Worm (Caenorhabditis elegans) whole organism, young adult: ENCODE data around the gene dss-1.

Experiments used
- B0261.1 ChIP-seq: sonication (generic microtip); optimal IDR thresholded peaks from 2 replicates; lab custom pipeline; 2016; ENCODE audit warnings: mild to moderate bottlenecking, missing genetic modification characterization, moderate library complexity, missing compliant biosample characterization
- D2030.7 ChIP-seq: fragments of 200-800 bp; sonication (Bioruptor generic); IDR thresholded peaks from 2 replicates; pipeline ENCODE4 v1.3.6; 2022; ENCODE audit warnings: missing genetic modification reagents, missing genetic modification characterization, missing compliant biosample characterization
- F37B4.10 ChIP-seq: fragments of 200-800 bp; sonication (Bioruptor generic); IDR thresholded peaks from 2 replicates; pipeline ENCODE4 v1.3.6; 2022; ENCODE audit warnings: missing genetic modification characterization, missing compliant biosample characterization
- F49E8.2 ChIP-seq: sonication (generic microtip); optimal IDR thresholded peaks from 3 replicates; lab custom pipeline; 2017; ENCODE audit warnings: missing genetic modification characterization, mild to moderate bottlenecking, missing compliant biosample characterization, antibody characterized with exemption, moderate library complexity; ENCODE audit not compliant: insufficient read depth
- T26A5.8 ChIP-seq: sonication (generic microtip); optimal IDR thresholded peaks from 2 replicates; lab custom pipeline; 2016; ENCODE audit warnings: missing genetic modification characterization, missing compliant biosample characterization
- Y53F4B.3 ChIP-seq: fragments of 200-800 bp; sonication (Bioruptor generic); IDR thresholded peaks from 2 replicates; pipeline ENCODE4 v1.3.6; 2022; ENCODE audit warnings: missing genetic modification reagents, missing genetic modification characterization, missing compliant biosample characterization
- Y79H2A.3 ChIP-seq: fragments of 200-800 bp; sonication (Bioruptor generic); conservative IDR thresholded peaks from 2 replicates; pipeline ENCODE4 v1.3.6; 2022; ENCODE audit warnings: missing genetic modification reagents, missing genetic modification characterization, missing compliant biosample characterization
- ama-1 ChIP-seq, 3 experiments: fragments of 150-350 bp in 1 of 3; sonication (generic microtip) in 2 of 3; optimal IDR thresholded peaks; 2 replicates each; lab custom pipeline; 2014 to 2018; ENCODE audit warnings: missing biosample characterization in 2 of 3, missing genetic modification characterization in 2 of 3, missing genetic modification reagents in 2 of 3
- attf-6 ChIP-seq: fragments of 200-800 bp; sonication (Bioruptor generic); IDR thresholded peaks from 2 replicates; pipeline ENCODE4 v1.3.6; 2022; ENCODE audit warnings: missing genetic modification reagents, missing genetic modification characterization, missing compliant biosample characterization
- cebp-2 ChIP-seq: fragments of 200-800 bp; sonication (Bioruptor generic); IDR thresholded peaks from 2 replicates; pipeline ENCODE4 v1.3.6; 2022; ENCODE audit warnings: missing genetic modification characterization, missing compliant biosample characterization
- ceh-27 ChIP-seq: fragments of 200-800 bp; sonication (Bioruptor generic); optimal IDR thresholded peaks from 2 replicates; lab custom pipeline; 2018; ENCODE audit warnings: mild to moderate bottlenecking, missing genetic modification characterization, moderate library complexity, missing compliant biosample characterization
- ceh-40 ChIP-seq: fragments of 200-800 bp; sonication (Bioruptor generic); IDR thresholded peaks from 2 replicates; pipeline ENCODE4 v1.3.6; 2022; ENCODE audit warnings: missing genetic modification characterization, missing compliant biosample characterization
- ceh-79 ChIP-seq: sonication (generic microtip); optimal IDR thresholded peaks from 2 replicates; lab custom pipeline; 2017; ENCODE audit warnings: mild to moderate bottlenecking, missing genetic modification characterization, missing compliant biosample characterization
- chd-7 ChIP-seq: sonication (generic microtip); optimal IDR thresholded peaks from 2 replicates; lab custom pipeline; 2016; ENCODE audit warnings: mild to moderate bottlenecking, missing genetic modification characterization, moderate library complexity, missing compliant biosample characterization
- die-1 ChIP-seq: sonication (generic microtip); optimal IDR thresholded peaks from 2 replicates; lab custom pipeline; 2016; ENCODE audit warnings: missing genotype, mild to moderate bottlenecking, missing genetic modification characterization, missing compliant biosample characterization
- dox-1 ChIP-seq: fragments of 200-800 bp; sonication (Bioruptor generic); IDR thresholded peaks from 2 replicates; pipeline ENCODE4 v1.3.6; 2022; ENCODE audit warnings: missing genetic modification reagents, missing genetic modification characterization, missing compliant biosample characterization
- dpff-1 ChIP-seq: sonication (generic microtip); optimal IDR thresholded peaks from 2 replicates; lab custom pipeline; 2017; ENCODE audit warnings: mild to moderate bottlenecking, missing genetic modification characterization, missing compliant biosample characterization
- ekl-4 ChIP-seq: fragments of 200-800 bp; sonication (Bioruptor generic); IDR thresholded peaks from 2 replicates; pipeline ENCODE4 v1.3.6; 2022; ENCODE audit warnings: missing genetic modification reagents, missing genetic modification characterization, missing compliant biosample characterization
- him-1 ChIP-seq: sonication (generic microtip); optimal IDR thresholded peaks from 2 replicates; lab custom pipeline; 2016; ENCODE audit warnings: missing genotype, missing genetic modification reagents, missing genetic modification characterization, missing compliant biosample characterization
- hmg-1.2 ChIP-seq: fragments of 200-800 bp; sonication (Bioruptor generic); IDR thresholded peaks from 2 replicates; pipeline ENCODE4 v1.3.6; 2022; ENCODE audit warnings: missing genetic modification reagents, missing genetic modification characterization, missing compliant biosample characterization
- let-607 ChIP-seq, 2 experiments: fragments of 200-800 bp in 1 of 2; sonication (Bioruptor generic) in 1 of 2; sonication (generic microtip) in 1 of 2; optimal IDR thresholded peaks; 2 replicates each; lab custom pipeline; 2016 to 2018; ENCODE audit warnings: mild to moderate bottlenecking in 2 of 2, missing compliant biosample characterization in 2 of 2, missing genetic modification characterization in 2 of 2, moderate library complexity in 2 of 2, missing genotype in 1 of 2
- lin-26 ChIP-seq: fragments of 200-800 bp; sonication (Bioruptor generic); IDR thresholded peaks from 2 replicates; pipeline ENCODE4 v1.3.6; 2022; ENCODE audit warnings: missing genetic modification reagents, missing genetic modification characterization, missing compliant biosample characterization
- lin-40 ChIP-seq: sonication (generic microtip); optimal IDR thresholded peaks from 2 replicates; lab custom pipeline; 2016; ENCODE audit warnings: missing genetic modification characterization, mild to moderate bottlenecking, missing compliant biosample characterization, missing genotype, missing genetic modification reagents
- lin-54 ChIP-seq: fragments of 200-800 bp; sonication (Bioruptor generic); optimal IDR thresholded peaks from 2 replicates; lab custom pipeline; 2018; ENCODE audit warnings: mild to moderate bottlenecking, missing genetic modification characterization, missing compliant biosample characterization
- lir-1 ChIP-seq: fragments of 200-800 bp; sonication (Bioruptor generic); conservative IDR thresholded peaks from 2 replicates; pipeline ENCODE4 v1.3.6; 2022; ENCODE audit warnings: missing genetic modification reagents, missing genetic modification characterization, missing compliant biosample characterization
- lsl-1 ChIP-seq: fragments of 200-800 bp; sonication (Bioruptor generic); optimal IDR thresholded peaks from 2 replicates; lab custom pipeline; 2018; ENCODE audit warnings: mild to moderate bottlenecking, missing genetic modification characterization, moderate library complexity, missing compliant biosample characterization
- lsy-27 ChIP-seq: sonication (generic microtip); optimal IDR thresholded peaks from 2 replicates; lab custom pipeline; 2017; ENCODE audit warnings: missing genetic modification characterization, mild to moderate bottlenecking, missing compliant biosample characterization, antibody characterized with exemption, missing genotype, borderline replicate concordance; ENCODE audit not compliant: insufficient read depth
- madf-3 ChIP-seq: fragments of 200-800 bp; sonication (Bioruptor generic); IDR thresholded peaks from 2 replicates; pipeline ENCODE4 v1.3.6; 2022; ENCODE audit warnings: missing genetic modification reagents, missing genetic modification characterization, missing compliant biosample characterization
- mxl-1 ChIP-seq: sonication (generic microtip); optimal IDR thresholded peaks from 2 replicates; lab custom pipeline; 2016; ENCODE audit warnings: missing genetic modification characterization, missing compliant biosample characterization
- nfyb-1 ChIP-seq: fragments of 200-800 bp; sonication (Bioruptor generic); IDR thresholded peaks from 2 replicates; pipeline ENCODE4 v1.3.6; 2022; ENCODE audit warnings: missing genetic modification reagents, missing genetic modification characterization, missing compliant biosample characterization
- nhr-120 ChIP-seq: fragments of 200-800 bp; sonication (Bioruptor generic); IDR thresholded peaks from 2 replicates; pipeline ENCODE4 v1.3.6; 2022; ENCODE audit warnings: missing genetic modification characterization, missing compliant biosample characterization
- nhr-27 ChIP-seq: fragments of 200-800 bp; sonication (Bioruptor generic); optimal IDR thresholded peaks from 2 replicates; lab custom pipeline; 2018; ENCODE audit warnings: mild to moderate bottlenecking, missing genetic modification characterization, moderate library complexity, missing compliant biosample characterization
- nhr-90 ChIP-seq: sonication (generic microtip); optimal IDR thresholded peaks from 2 replicates; lab custom pipeline; 2016; ENCODE audit warnings: missing genotype, mild to moderate bottlenecking, missing genetic modification characterization, missing compliant biosample characterization
- rpc-1 ChIP-seq, 2 experiments: fragments of 150-350 bp in 1 of 2; sonication (generic microtip) in 1 of 2; optimal IDR thresholded peaks; 2 replicates each; lab custom pipeline; 2014 to 2018; ENCODE audit warnings: missing biosample characterization in 1 of 2, missing genetic modification characterization in 1 of 2, missing genetic modification reagents in 1 of 2, missing genotype in 1 of 2
- snpc-3.4 ChIP-seq: sonication (generic microtip); optimal IDR thresholded peaks from 2 replicates; lab custom pipeline; 2017; ENCODE audit warnings: missing genetic modification characterization, mild to moderate bottlenecking, missing compliant biosample characterization, antibody characterized with exemption, moderate library complexity, missing genotype, missing genetic modification reagents
- snpc-4 ChIP-seq, 5 experiments: fragments of 150-350 bp in 1 of 5; sonication (generic microtip) in 4 of 5; optimal IDR thresholded peaks; 2 replicates each; lab custom pipeline; 2014 to 2018; ENCODE audit warnings: missing genetic modification characterization in 5 of 5, missing biosample characterization in 3 of 5, antibody characterized with exemption in 2 of 5, mild to moderate bottlenecking in 2 of 5, missing compliant biosample characterization in 2 of 5, missing genotype in 2 of 5, moderate library complexity in 2 of 5, missing genetic modification reagents in 1 of 5
- tbp1 ChIP-seq: fragments of 200-800 bp; sonication (Bioruptor generic); optimal IDR thresholded peaks from 2 replicates; lab custom pipeline; 2018; ENCODE audit warnings: mild to moderate bottlenecking, missing genetic modification characterization, missing compliant biosample characterization
- unc-62 ChIP-seq: fragments of 150-350 bp; optimal IDR thresholded peaks from 2 replicates; lab custom pipeline; 2014; ENCODE audit warnings: missing biosample characterization, missing genetic modification reagents, missing genetic modification characterization
- zfh-2 ChIP-seq: fragments of 200-800 bp; sonication (Bioruptor generic); conservative IDR thresholded peaks from 2 replicates; pipeline ENCODE4 v1.3.6; 2022; ENCODE audit warnings: missing genetic modification reagents, missing genetic modification characterization, missing compliant biosample characterization
- ztf-18 ChIP-seq: sonication (generic microtip); optimal IDR thresholded peaks from 2 replicates; lab custom pipeline; 2016; ENCODE audit warnings: missing genotype, mild to moderate bottlenecking, missing genetic modification characterization, missing compliant biosample characterization
- ztf-3 ChIP-seq: fragments of 200-800 bp; sonication (Bioruptor generic); optimal IDR thresholded peaks from 2 replicates; lab custom pipeline; 2018; ENCODE audit warnings: mild to moderate bottlenecking, missing genetic modification characterization, missing compliant biosample characterization

The dss-1 gene

DNA sequence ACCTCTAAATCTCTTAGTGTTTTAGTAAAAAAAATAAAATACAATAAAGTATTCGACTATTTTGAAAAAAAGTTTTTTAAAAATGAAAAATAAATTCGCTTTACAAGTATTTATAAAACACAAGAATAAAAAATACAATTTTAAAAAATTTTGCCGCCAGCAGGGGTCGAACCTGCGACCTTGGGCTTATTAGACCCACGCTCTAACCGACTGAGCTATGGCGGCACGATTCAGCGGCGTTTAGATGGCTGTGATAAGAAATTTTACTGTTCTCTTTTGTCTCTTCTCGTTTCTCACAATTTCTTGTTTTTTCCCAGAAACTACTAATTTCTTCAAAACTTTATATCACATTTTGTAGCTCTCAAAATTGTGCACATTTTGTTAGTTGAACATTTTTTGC is 32.9 kb downstream of the dss-1 start:
- TF ChIP-seq him-1 (tag; lab: Kevin White, UChicago) = peak; percentile 68
- peak; percentile 70 for TF ChIP-seq rpc-1 (optimal IDR thresholded peaks at IDR 0.05; lab: Kevin White, UChicago)
- peak; percentile 81 for TF ChIP-seq rpc-1 (tag; optimal IDR thresholded peaks at IDR 0.05; lab: Kevin White, UChicago)
- TF ChIP-seq lir-1 = no peak
- 0 out of 2 replicates have a peak, but pooled peaks have one; percentile 57 for TF ChIP-seq nfyb-1 (GFP tag; lab: Robert Waterston, UW)
- peak; percentile 75 for TF ChIP-seq lin-26 (GFP tag; lab: Robert Waterston, UW)
- TF ChIP-seq dox-1 (GFP tag; lab: Robert Waterston, UW) = peak; percentile 32; the same call in 1 of the 2 replicates
- TF ChIP-seq ceh-40 (GFP tag; lab: Robert Waterston, UW) = no peak
- peak; percentile 16 for TF ChIP-seq mxl-1
- no peak for TF ChIP-seq ceh-79 (tag; lab: Kevin White, UChicago)
- TF ChIP-seq ztf-3 (GFP tag; lab: Kevin White, UChicago) = no peak
- TF ChIP-seq ztf-18 = peak; percentile 53
- no peak for TF ChIP-seq T26A5.8
- no peak for TF ChIP-seq cebp-2
- peak; percentile 88 for TF ChIP-seq tbp1 (GFP tag; lab: Kevin White, UChicago)
- no peak for TF ChIP-seq F37B4.10
- TF ChIP-seq ceh-27 (GFP tag; lab: Kevin White, UChicago) = no peak
- no peak for TF ChIP-seq ama-1 (optimal IDR thresholded peaks at IDR 0.05; lab: Kevin White, UChicago)
- TF ChIP-seq ama-1 (GFP tag; optimal IDR thresholded peaks at IDR 0.05; lab: Kevin White, UChicago) = peak in 1 of 2 experiments; percentile 62
- peak; percentile 8 for TF ChIP-seq F49E8.2
- TF ChIP-seq dpff-1 = no peak
- no peak for TF ChIP-seq attf-6 (GFP tag; lab: Robert Waterston, UW)
- TF ChIP-seq nhr-120 (GFP tag; lab: Robert Waterston, UW) = no peak
- no peak for TF ChIP-seq chd-7 (tag; lab: Kevin White, UChicago)
- peak; percentile 36; the same call in 1 of the 2 replicates for TF ChIP-seq hmg-1.2
- no peak for TF ChIP-seq lin-40 (tag; lab: Kevin White, UChicago)
- TF ChIP-seq unc-62 = no peak
- 0 out of 2 replicates have a peak, but pooled peaks have one; percentile 9 for TF ChIP-seq ekl-4 (GFP tag; lab: Robert Waterston, UW)
- peak; percentile 10 for TF ChIP-seq lsy-27 (tag; lab: Kevin White, UChicago)
- TF ChIP-seq B0261.1 = peak; percentile 70
- peak; percentile 42 for TF ChIP-seq nhr-90 (tag; lab: Kevin White, UChicago)
- TF ChIP-seq nhr-27 = no peak
- no peak for TF ChIP-seq zfh-2
- no peak for TF ChIP-seq madf-3
- peak; percentile 0 for TF ChIP-seq snpc-3.4 (tag; lab: Kevin White, UChicago)
- peak; percentile 20 for TF ChIP-seq lin-54 (GFP tag; lab: Kevin White, UChicago)
- peak; percentile 65 for TF ChIP-seq die-1 (tag; lab: Kevin White, UChicago)
- peak; percentile 32 for TF ChIP-seq lsl-1 (GFP tag; lab: Kevin White, UChicago)
- peak; percentile 3 for TF ChIP-seq snpc-4 (GFP tag; optimal IDR thresholded peaks at IDR 0.05; lab: Kevin White, UChicago)
- TF ChIP-seq snpc-4 (tag; optimal IDR thresholded peaks at IDR 0.05; lab: Kevin White, UChicago) = no peak
- TF ChIP-seq D2030.7 (GFP tag; lab: Robert Waterston, UW) = peak; percentile 31

DNA sequence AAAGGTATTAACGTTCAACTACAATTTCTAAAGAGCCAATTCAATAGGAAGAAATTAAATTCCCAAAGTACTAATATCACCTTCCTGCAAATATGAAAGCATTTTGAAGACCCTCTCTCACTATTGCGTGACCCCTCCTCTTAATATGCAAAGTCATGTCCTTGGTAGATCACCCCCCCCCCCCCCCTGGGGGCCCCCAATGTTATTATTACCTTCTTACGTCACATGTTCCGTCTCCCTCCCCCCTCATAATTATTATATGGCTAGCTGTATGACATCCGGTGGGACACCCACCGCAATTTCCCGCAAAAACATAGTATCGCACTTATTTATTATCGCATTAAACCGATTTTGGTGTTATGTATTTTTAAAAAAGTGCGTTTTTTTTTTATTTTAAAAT is 34.1 kb downstream of the dss-1 start:
- TF ChIP-seq F49E8.2 = no peak
- no peak for TF ChIP-seq let-607 (tag; optimal IDR thresholded peaks at IDR 0.05; lab: Kevin White, UChicago)
- no peak for TF ChIP-seq Y53F4B.3
- no peak for TF ChIP-seq mxl-1
- no peak for TF ChIP-seq Y79H2A.3 (GFP tag; lab: Robert Waterston, UW)
